Fruit fly (Drosophila melanogaster) whole organism, wandering third instar larva: Measurements from ENCODE around the gene CG42718.

Experiments
- Abd-B ChIP-seq: fragments of >200 bp; optimal IDR thresholded peaks from 2 replicates; lab custom pipeline; 2017; ENCODE audit warnings: missing biosample characterization, missing genetic modification characterization
- CG32264 ChIP-seq: fragments of 200-800 bp; sonication (Bioruptor generic); optimal IDR thresholded peaks from 2 replicates; lab custom pipeline; 2016; ENCODE audit warnings: missing biosample characterization, missing genetic modification characterization
- CG9705 ChIP-seq: fragments of 200-800 bp; sonication (Bioruptor generic); optimal IDR thresholded peaks from 2 replicates; lab custom pipeline; 2018; ENCODE audit warnings: missing biosample characterization, mild to moderate bottlenecking, missing genetic modification characterization
- CrebA ChIP-seq: fragments of 200-800 bp; sonication (Bioruptor generic); optimal IDR thresholded peaks from 2 replicates; lab custom pipeline; 2016; ENCODE audit warnings: missing biosample characterization, mild to moderate bottlenecking, missing genetic modification characterization, borderline replicate concordance
- Dfd ChIP-seq: fragments of >200 bp; optimal IDR thresholded peaks from 2 replicates; lab custom pipeline; 2017; ENCODE audit warnings: missing biosample characterization, missing genetic modification characterization
- Dif ChIP-seq: fragments of 200-275, 200-300 bp; sonication (Bioruptor generic); optimal IDR thresholded peaks from 2 replicates; lab custom pipeline; 2018; ENCODE audit warnings: missing biosample characterization, missing genetic modification characterization; ENCODE audit not compliant: partially characterized antibody
- GATAd ChIP-seq: sonication (Bioruptor generic); optimal IDR thresholded peaks from 2 replicates; lab custom pipeline; 2016; ENCODE audit warnings: missing biosample characterization, missing genetic modification characterization
- HLH106 ChIP-seq: fragments of 200-800 bp; optimal IDR thresholded peaks from 3 replicates; lab custom pipeline; 2019; ENCODE audit warnings: missing biosample characterization, mild to moderate bottlenecking, missing genetic modification characterization, moderate library complexity
- Hnf4 ChIP-seq: fragments of 200-800 bp; sonication (Bioruptor generic); optimal IDR thresholded peaks from 2 replicates; lab custom pipeline; 2016; ENCODE audit warnings: missing biosample characterization, mild to moderate bottlenecking, missing genetic modification characterization
- Hr78 ChIP-seq: fragments of >200 bp; optimal IDR thresholded peaks from 2 replicates; lab custom pipeline; 2017; ENCODE audit warnings: missing biosample characterization, missing genetic modification characterization
- Hr83 ChIP-seq: fragments of 200-300 bp; sonication (Bioruptor generic); optimal IDR thresholded peaks from 2 replicates; lab custom pipeline; 2016; ENCODE audit warnings: missing biosample characterization, mild to moderate bottlenecking, missing genetic modification characterization, moderate library complexity; ENCODE audit not compliant: poor library complexity, severe bottlenecking
- Jra ChIP-seq: sonication (Bioruptor generic); optimal IDR thresholded peaks from 2 replicates; lab custom pipeline; 2016; ENCODE audit warnings: missing biosample characterization, missing genetic modification characterization
- Mio ChIP-seq: sonication (Bioruptor generic); optimal IDR thresholded peaks from 2 replicates; lab custom pipeline; 2016; ENCODE audit warnings: missing biosample characterization, missing genetic modification characterization
- Myc ChIP-seq: fragments of >200 bp; optimal IDR thresholded peaks from 2 replicates; lab custom pipeline; 2017
- N ChIP-seq: fragments of >200 bp; optimal IDR thresholded peaks from 2 replicates; lab custom pipeline; 2018; ENCODE audit warnings: missing biosample characterization, missing external identifiers, missing genetic modification characterization
- OdsH ChIP-seq: fragments of 200-800 bp; sonication (Bioruptor generic); optimal IDR thresholded peaks from 2 replicates; lab custom pipeline; 2016; ENCODE audit warnings: missing biosample characterization, mild to moderate bottlenecking, missing genetic modification characterization
- Rel ChIP-seq, 2 experiments: fragments of 200-800 bp; sonication (Bioruptor generic) in 1 of 2; optimal IDR thresholded peaks; 2 replicates in 1 of 2; 3 replicates in 1 of 2; lab custom pipeline; 2016 to 2019; ENCODE audit warnings: mild to moderate bottlenecking in 2 of 2, missing biosample characterization in 2 of 2, missing genetic modification characterization in 2 of 2, moderate library complexity in 1 of 2
- Sp1 ChIP-seq: fragments of 200-800 bp; sonication (Bioruptor generic); optimal IDR thresholded peaks from 3 replicates; lab custom pipeline; 2019; ENCODE audit warnings: missing biosample characterization, mild to moderate bottlenecking, missing genetic modification characterization, moderate library complexity
- Vsx2 ChIP-seq: fragments of 200-300, 225-300 bp; sonication (Bioruptor generic); optimal IDR thresholded peaks from 2 replicates; lab custom pipeline; 2018; ENCODE audit warnings: missing biosample characterization, missing genetic modification characterization; ENCODE audit not compliant: partially characterized antibody
- br ChIP-seq: fragments of 200-800 bp; sonication (Bioruptor generic); optimal IDR thresholded peaks from 2 replicates; lab custom pipeline; 2016; ENCODE audit warnings: missing biosample characterization, missing genetic modification characterization
- brk ChIP-seq: fragments of 200-800 bp; sonication (Bioruptor generic); optimal IDR thresholded peaks from 2 replicates; lab custom pipeline; 2016; ENCODE audit warnings: missing biosample characterization, mild to moderate bottlenecking, missing genetic modification characterization
- dl ChIP-seq, 2 experiments: fragments of 175-275, 200-275 bp in 1 of 2; fragments of 200-275 bp in 1 of 2; sonication (Bioruptor generic); optimal IDR thresholded peaks; lab custom pipeline; 2018; ENCODE audit warnings: mild to moderate bottlenecking in 2 of 2, missing biosample characterization in 2 of 2, missing genetic modification characterization in 2 of 2, moderate library complexity in 2 of 2; ENCODE audit not compliant: partially characterized antibody in 2 of 2, insufficient read depth in 1 of 2
- dmrt93B ChIP-seq: fragments of 200-800 bp; sonication (Bioruptor generic); optimal IDR thresholded peaks from 2 replicates; lab custom pipeline; 2018; ENCODE audit warnings: missing biosample characterization, mild to moderate bottlenecking, missing genetic modification characterization
- dsf ChIP-seq: sonication (Bioruptor generic); optimal IDR thresholded peaks from 2 replicates; lab custom pipeline; 2016; ENCODE audit warnings: missing biosample characterization, missing genetic modification characterization, borderline replicate concordance
- ey ChIP-seq: fragments of 200-800 bp; sonication (Bioruptor generic); optimal IDR thresholded peaks from 2 replicates; lab custom pipeline; 2016; ENCODE audit warnings: missing biosample characterization, missing genetic modification characterization
- foxo ChIP-seq, 2 experiments: fragments of 200-800 bp; sonication (Bioruptor generic); optimal IDR thresholded peaks; 2 replicates in 1 of 2; 3 replicates in 1 of 2; lab custom pipeline; 2016 to 2017; ENCODE audit warnings: missing biosample characterization in 2 of 2, missing genetic modification characterization in 2 of 2
- fru ChIP-seq: fragments of 200-800 bp; sonication (Bioruptor generic); optimal IDR thresholded peaks from 3 replicates; lab custom pipeline; 2016; ENCODE audit warnings: missing biosample characterization, mild to moderate bottlenecking, missing genetic modification characterization
- h ChIP-seq: fragments of 200-800 bp; sonication (Bioruptor generic); optimal IDR thresholded peaks from 3 replicates; lab custom pipeline; 2016; ENCODE audit warnings: missing biosample characterization, mild to moderate bottlenecking, missing genetic modification characterization
- jim ChIP-seq: fragments of 175-275, 200-325 bp; sonication (Bioruptor generic); optimal IDR thresholded peaks from 2 replicates; lab custom pipeline; 2016; ENCODE audit warnings: missing biosample characterization, mild to moderate bottlenecking, missing genetic modification characterization
- lola ChIP-seq: fragments of >200 bp; optimal IDR thresholded peaks from 2 replicates; lab custom pipeline; 2017; ENCODE audit warnings: missing biosample characterization, missing genetic modification characterization
- pan ChIP-seq: fragments of >200 bp; optimal IDR thresholded peaks from 2 replicates; lab custom pipeline; 2017
- psq ChIP-seq: fragments of 200-800 bp; sonication (Bioruptor generic); optimal IDR thresholded peaks from 3 replicates; lab custom pipeline; 2017; ENCODE audit warnings: missing biosample characterization, mild to moderate bottlenecking, missing genetic modification characterization, moderate library complexity
- rgr ChIP-seq: fragments of 200-800 bp; sonication (Bioruptor generic); optimal IDR thresholded peaks from 3 replicates; lab custom pipeline; 2016; ENCODE audit warnings: missing biosample characterization, mild to moderate bottlenecking, missing genetic modification characterization
- sage ChIP-seq: fragments of 200-800 bp; sonication (Bioruptor generic); optimal IDR thresholded peaks from 2 replicates; lab custom pipeline; 2016; ENCODE audit warnings: missing biosample characterization, mild to moderate bottlenecking, missing genetic modification characterization
- sv ChIP-seq: fragments of 200-800 bp; sonication (Bioruptor generic); optimal IDR thresholded peaks from 3 replicates; lab custom pipeline; 2016; ENCODE audit warnings: missing biosample characterization, missing genetic modification characterization
- tai ChIP-seq: sonication (Bioruptor generic); optimal IDR thresholded peaks from 2 replicates; lab custom pipeline; 2016; ENCODE audit warnings: missing biosample characterization, missing genetic modification characterization
- usp ChIP-seq: fragments of >200 bp; optimal IDR thresholded peaks from 2 replicates; lab custom pipeline; 2017; ENCODE audit warnings: missing biosample characterization, missing genetic modification characterization
- woc ChIP-seq: sonication (Bioruptor generic); optimal IDR thresholded peaks from 2 replicates; lab custom pipeline; 2016; ENCODE audit warnings: missing biosample characterization, mild to moderate bottlenecking, missing genetic modification characterization

The CG42718 gene

DNA sequence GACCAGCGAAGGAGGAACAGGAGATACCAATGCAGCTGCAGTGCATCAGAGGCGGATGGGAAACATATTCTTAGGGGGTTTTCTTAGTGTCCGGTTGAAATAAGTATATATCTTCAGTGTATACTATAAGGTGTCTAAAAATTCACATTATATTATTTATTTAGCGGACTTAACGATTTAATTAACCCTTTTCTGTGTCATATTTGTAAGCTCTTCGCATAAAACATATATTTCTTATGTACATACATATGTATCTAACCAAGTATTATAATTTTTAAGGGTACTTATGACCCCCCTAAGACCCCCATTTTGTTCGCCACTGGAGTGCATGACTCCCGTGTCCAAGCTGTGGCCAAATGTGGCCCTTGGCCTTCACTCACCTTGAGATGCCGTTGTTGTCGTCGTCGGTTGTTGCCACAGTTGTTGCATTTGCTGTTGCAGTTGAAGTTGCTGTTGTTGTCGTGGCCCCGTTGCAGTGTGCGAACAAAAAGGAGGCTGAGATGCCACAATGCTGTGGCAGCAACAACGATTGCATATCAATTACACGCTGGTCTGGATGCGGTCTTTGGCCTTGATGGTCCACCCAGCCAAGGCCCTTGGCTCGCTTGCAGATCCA is 40.2 kb upstream of the CG42718 start:
- TF ChIP-seq brk (GFP tag; lab: Kevin White, UChicago) (no peak), Abd-B (GFP tag; lab: Kevin White, UChicago) (no peak), Rel (GFP tag; optimal IDR thresholded peaks at IDR 0.05; lab: Kevin White, UChicago) (no peak), Rel (tag; optimal IDR thresholded peaks at IDR 0.05; lab: Kevin White, UChicago) (no peak), psq (GFP tag; lab: Kevin White, UChicago) (peak; percentile 53), Dif (GFP tag; lab: Kevin White, UChicago) (no peak), sage (GFP tag; lab: Kevin White, UChicago) (no peak), Dfd (GFP tag; lab: Kevin White, UChicago) (no peak), CG9705 (peak; percentile 15), pan (lab: Kevin White, UChicago) (no peak), dl (GFP tag; optimal IDR thresholded peaks at IDR 0.05; lab: Kevin White, UChicago; ENCODE audit: insufficient read depth in 1 of 2, partially characterized antibody in 2 of 2) (no peak), Hr78 (no peak), sv (GFP tag; lab: Kevin White, UChicago) (no peak), HLH106 (tag; lab: Kevin White, UChicago) (peak; percentile 74), Vsx2 (GFP tag; lab: Kevin White, UChicago) (no peak), Jra (GFP tag; lab: Kevin White, UChicago) (no peak), Mio (GFP tag; lab: Kevin White, UChicago) (no peak), br (peak; percentile 51), lola (GFP tag; lab: Kevin White, UChicago) (no peak), GATAd (GFP tag; lab: Kevin White, UChicago) (no peak), jim (GFP tag; lab: Kevin White, UChicago) (no peak), fru (peak; percentile 73), Hr83 (GFP tag; lab: Kevin White, UChicago) (no peak), usp (GFP tag; lab: Kevin White, UChicago) (no peak), CrebA (GFP tag; lab: Kevin White, UChicago) (no peak), dmrt93B (GFP tag; lab: Kevin White, UChicago) (peak; percentile 25), foxo (GFP tag; optimal IDR thresholded peaks at IDR 0.05; lab: Kevin White, UChicago) (peak in 1 of 2 experiments; percentile 61), h (peak; percentile 69), ey (GFP tag; lab: Kevin White, UChicago) (peak; percentile 57), OdsH (GFP tag; lab: Kevin White, UChicago) (peak; percentile 59), N (GFP tag; lab: Kevin White, UChicago) (no peak), tai (no peak), Hnf4 (GFP tag; lab: Kevin White, UChicago) (no peak), Myc (lab: Kevin White, UChicago) (no peak), CG32264 (GFP tag; lab: Kevin White, UChicago) (no peak), dsf (GFP tag; lab: Kevin White, UChicago) (no peak), woc (GFP tag; lab: Kevin White, UChicago) (peak; percentile 35), Sp1 (GFP tag; lab: Kevin White, UChicago) (peak; percentile 78), rgr (GFP tag; lab: Kevin White, UChicago) (peak; percentile 56)
- TF ChIP-seq, all 38 proteins: peak for 13

dm6 chr3L:16359795-16360194 is 38.7 kb upstream of the CG42718 start:
- no peak for TF ChIP-seq dmrt93B (GFP tag; lab: Kevin White, UChicago)
- TF ChIP-seq Myc (lab: Kevin White, UChicago), result no peak
- no peak for TF ChIP-seq lola (GFP tag; lab: Kevin White, UChicago)
- TF ChIP-seq Dfd (GFP tag; lab: Kevin White, UChicago), result no peak
- TF ChIP-seq HLH106 (tag; lab: Kevin White, UChicago), result no peak
- TF ChIP-seq CrebA (GFP tag; lab: Kevin White, UChicago), result no peak
- no peak for TF ChIP-seq CG32264 (GFP tag; lab: Kevin White, UChicago)
- peak; percentile 16 for TF ChIP-seq rgr (GFP tag; lab: Kevin White, UChicago)
- TF ChIP-seq Hr83 (GFP tag; lab: Kevin White, UChicago), result peak; percentile 1
- TF ChIP-seq pan (lab: Kevin White, UChicago), result no peak
- no peak for TF ChIP-seq foxo (GFP tag; optimal IDR thresholded peaks at IDR 0.05; lab: Kevin White, UChicago)
- TF ChIP-seq sage (GFP tag; lab: Kevin White, UChicago), result no peak
- no peak for TF ChIP-seq Jra (GFP tag; lab: Kevin White, UChicago)
- TF ChIP-seq Hr78, result no peak
- no peak for TF ChIP-seq br
- no peak for TF ChIP-seq dl (GFP tag; optimal IDR thresholded peaks at IDR 0.05; lab: Kevin White, UChicago; ENCODE audit: insufficient read depth in 1 of 2, partially characterized antibody in 2 of 2)
- no peak for TF ChIP-seq Hnf4 (GFP tag; lab: Kevin White, UChicago)
- TF ChIP-seq Rel (GFP tag; optimal IDR thresholded peaks at IDR 0.05; lab: Kevin White, UChicago), result no peak
- no peak for TF ChIP-seq Rel (tag; optimal IDR thresholded peaks at IDR 0.05; lab: Kevin White, UChicago)
- TF ChIP-seq tai, result no peak
- no peak for TF ChIP-seq h
- no peak for TF ChIP-seq fru
- peak; percentile 1 for TF ChIP-seq brk (GFP tag; lab: Kevin White, UChicago)
